Worm (Caenorhabditis elegans): Measurements from ENCODE around the gene bus-4.

bus-4 gene

DNA sequence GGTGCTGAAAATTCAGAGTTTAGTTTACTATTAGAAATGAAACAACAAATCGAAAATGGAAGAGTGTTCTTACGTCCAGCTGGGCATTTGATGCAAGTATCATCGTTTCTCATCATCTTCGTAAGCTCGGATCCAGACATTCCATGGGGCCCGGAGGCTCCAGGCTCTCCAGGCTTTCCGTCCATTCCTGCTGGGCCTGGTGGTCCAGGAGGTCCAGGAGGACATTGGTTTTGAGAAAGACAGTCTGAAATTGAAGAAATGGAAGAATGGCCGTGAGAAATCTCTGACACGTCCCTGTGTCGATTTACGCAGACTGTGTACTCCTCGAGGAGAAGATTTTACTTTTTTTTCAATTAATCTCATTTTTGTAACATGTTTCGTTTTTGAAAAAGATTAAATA, 31.7 kb upstream of the bus-4 start:
- TF ChIP-seq gmeb-1 (tag; optimal IDR thresholded peaks at IDR 0.05) (no peak), elt-1 (tag; optimal IDR thresholded peaks at IDR 0.05) (no peak), nhr-129 (tag; optimal IDR thresholded peaks at IDR 0.05) (no peak), nhr-10 (tag; optimal IDR thresholded peaks at IDR 0.05) (no peak), unc-55 (GFP tag; optimal IDR thresholded peaks at IDR 0.05) (no peak), nhr-6 (tag; optimal IDR thresholded peaks at IDR 0.05) (no peak), nhr-12 (tag; optimal IDR thresholded peaks at IDR 0.05) (no peak), aly-2 (tag; optimal IDR thresholded peaks at IDR 0.05) (no peak), peb-1 (tag; optimal IDR thresholded peaks at IDR 0.05) (no peak), alr-1 (tag; optimal IDR thresholded peaks at IDR 0.05) (no peak), nhr-23 (tag; optimal IDR thresholded peaks at IDR 0.05) (no peak), nhr-21 (tag; optimal IDR thresholded peaks at IDR 0.05) (no peak), ztf-4 (tag; optimal IDR thresholded peaks at IDR 0.05) (no peak)

DNA sequence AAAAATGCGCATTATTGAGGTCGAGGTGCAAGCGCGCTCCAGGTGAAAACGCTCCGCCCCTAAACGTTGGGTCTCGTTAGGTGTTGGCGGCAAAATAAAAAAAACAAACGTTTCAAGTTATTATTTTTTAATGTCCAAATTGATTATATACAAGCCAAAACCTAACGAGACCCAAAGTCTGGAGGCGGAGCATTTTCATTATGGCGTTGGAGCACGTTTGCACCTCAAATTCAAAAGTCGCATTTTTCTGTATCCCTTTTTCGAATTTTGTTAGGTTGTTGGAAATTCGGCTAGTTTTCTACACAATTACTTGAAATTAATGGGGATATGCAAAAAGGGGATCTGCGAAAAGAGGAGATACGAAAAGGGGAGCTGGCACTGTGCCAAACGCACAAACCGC, 30.2 kb upstream of the bus-4 start, which contains the start of gene col-111:
Gene col-111, minus strand, starts transcription at position 101 of the 400 bp plus-strand sequence.
- TF ChIP-seq mab-5 (tag; optimal IDR thresholded peaks at IDR 0.05) (no peak), ztf-1 (GFP tag; conservative IDR thresholded peaks at IDR 0.05) (no peak), dmd-4 (tag; optimal IDR thresholded peaks at IDR 0.05) (no peak)

DNA sequence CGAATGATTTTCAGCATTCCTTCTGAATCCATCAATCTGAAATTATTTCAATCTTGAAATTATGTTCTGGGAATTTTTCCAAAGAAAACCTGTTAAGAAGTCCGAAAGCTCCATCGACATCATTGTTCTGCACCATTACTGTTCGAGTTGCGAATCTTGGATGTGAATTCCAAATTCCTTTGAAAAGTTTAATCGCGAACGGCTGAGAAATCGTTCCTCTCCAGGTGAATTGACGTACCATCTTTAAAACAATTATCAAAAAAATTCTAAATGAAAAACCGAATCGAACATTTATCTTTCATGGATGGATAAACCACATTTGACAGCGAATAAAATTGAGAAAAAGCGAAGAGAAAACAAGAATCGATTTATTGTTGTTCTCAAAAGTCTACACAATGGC, 28.8 kb upstream of the bus-4 start, which contains the start of gene mrps-21:
Gene mrps-21, minus strand, starts transcription at position 241 of the 400 bp plus-strand sequence.
- peak; percentile 5 for TF ChIP-seq ama-1 (optimal IDR thresholded peaks at IDR 0.05)
- no peak for TF ChIP-seq ZK546.5 (tag; optimal IDR thresholded peaks at IDR 0.05)
- no peak for TF ChIP-seq C34F6.9 (tag; optimal IDR thresholded peaks at IDR 0.05)
- no peak for TF ChIP-seq sem-4 (tag; optimal IDR thresholded peaks at IDR 0.05)

DNA sequence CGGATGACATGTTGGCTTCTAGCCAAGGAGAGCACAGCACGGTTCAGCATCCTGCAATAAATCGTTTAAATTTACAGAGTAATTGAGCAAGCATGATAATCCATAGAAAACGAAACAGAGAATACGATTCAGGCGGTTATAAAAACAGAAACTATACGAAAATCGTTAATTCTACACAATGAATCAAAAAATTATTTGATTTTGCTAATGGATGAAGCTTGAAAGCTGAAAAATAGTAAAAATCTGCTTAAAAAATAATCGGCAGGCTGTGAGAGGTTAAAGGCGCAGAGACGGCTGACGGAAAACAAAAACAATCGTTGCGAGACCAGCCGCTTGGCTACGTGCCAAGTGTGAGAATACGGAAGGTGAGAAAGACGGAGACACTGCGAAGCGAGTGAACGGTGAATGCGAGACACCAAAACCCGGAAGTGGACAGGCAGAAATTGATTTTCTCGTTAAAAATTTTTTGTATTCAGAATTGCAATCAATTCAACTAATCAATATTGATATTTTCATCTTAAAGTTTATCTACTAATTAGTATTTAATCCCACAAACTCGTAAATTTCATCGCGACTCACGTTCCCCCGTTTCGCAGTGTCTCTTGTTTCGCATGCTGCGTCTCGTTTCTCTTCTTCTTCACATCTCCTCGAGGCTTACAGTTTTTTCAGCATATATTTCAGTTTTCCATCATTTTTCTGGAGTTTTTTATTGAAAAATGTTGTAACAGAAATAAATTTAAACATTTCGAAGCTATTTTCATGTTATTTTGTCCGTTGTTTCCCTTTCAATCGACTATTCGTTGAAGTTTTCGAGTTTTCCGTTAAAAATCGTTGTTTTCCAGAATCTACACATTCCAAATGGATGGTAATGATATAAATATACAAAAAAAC, 27.7 kb upstream of the bus-4 start, which contains the start of the genes F29B9.11 and jmjd-1.2:
Gene F29B9.11, minus strand, starts transcription at position 51 of the 891 bp plus-strand sequence.
Gene jmjd-1.2, plus strand, starts transcription at position 841 of the 891 bp plus-strand sequence.
- TF ChIP-seq lsy-2 (tag; optimal IDR thresholded peaks at IDR 0.05) (peak; percentile 87 to 95), sma-9 (GFP tag; optimal IDR thresholded peaks at IDR 0.05) (peak; percentile 88), sma-9 (tag; optimal IDR thresholded peaks at IDR 0.05) (no peak), nhr-21 (tag; optimal IDR thresholded peaks at IDR 0.05) (peak; percentile 89), unc-55 (GFP tag; optimal IDR thresholded peaks at IDR 0.05) (peak; percentile 89), C34F6.9 (tag; optimal IDR thresholded peaks at IDR 0.05) (peak; percentile 97), ceh-82 (tag; optimal IDR thresholded peaks at IDR 0.05) (no peak), snpc-4 (tag; optimal IDR thresholded peaks at IDR 0.05) (peak; percentile 78), lin-39 (tag; optimal IDR thresholded peaks at IDR 0.05) (no peak), gmeb-1 (tag; optimal IDR thresholded peaks at IDR 0.05) (peak; percentile 79), unc-62 (GFP tag; optimal IDR thresholded peaks at IDR 0.05) (peak; percentile 10), mab-5 (tag; optimal IDR thresholded peaks at IDR 0.05) (peak; percentile 82), nhr-12 (tag; optimal IDR thresholded peaks at IDR 0.05) (no peak), nhr-6 (tag; optimal IDR thresholded peaks at IDR 0.05) (peak; percentile 55), F13H6.1 (tag; optimal IDR thresholded peaks at IDR 0.05) (peak; percentile 92), egl-27 (tag; optimal IDR thresholded peaks at IDR 0.05) (peak; percentile 78), fos-1 (tag; optimal IDR thresholded peaks at IDR 0.05) (peak; percentile 72), blmp-1 (tag; optimal IDR thresholded peaks at IDR 0.05; ENCODE audit: insufficient read depth) (peak; percentile 75), nhr-129 (tag; optimal IDR thresholded peaks at IDR 0.05) (peak; percentile 84), ZK546.5 (tag; optimal IDR thresholded peaks at IDR 0.05) (peak; percentile 72), nhr-237 (tag; optimal IDR thresholded peaks at IDR 0.05) (peak; percentile 73), ama-1 (optimal IDR thresholded peaks at IDR 0.05) (no peak), sma-3 (GFP tag; optimal IDR thresholded peaks at IDR 0.05) (peak; percentile 98), nhr-23 (tag; optimal IDR thresholded peaks at IDR 0.05) (no peak), zag-1 (tag; optimal IDR thresholded peaks at IDR 0.05) (peak; percentile 68), aly-2 (tag; optimal IDR thresholded peaks at IDR 0.05) (no peak), dmd-4 (tag; optimal IDR thresholded peaks at IDR 0.05) (no peak), skn-1 (tag; optimal IDR thresholded peaks at IDR 0.05) (no peak), lin-13 (GFP tag; optimal IDR thresholded peaks at IDR 0.05) (peak; percentile 93), mdl-1 (tag; optimal IDR thresholded peaks at IDR 0.05) (peak in 1 of 2 experiments; percentile 51), ztf-4 (tag; optimal IDR thresholded peaks at IDR 0.05) (peak; percentile 76), alr-1 (tag; optimal IDR thresholded peaks at IDR 0.05) (no peak), elt-3 (tag; optimal IDR thresholded peaks at IDR 0.05) (no peak), nhr-10 (tag; optimal IDR thresholded peaks at IDR 0.05) (peak; percentile 30), ztf-11 (tag; optimal IDR thresholded peaks at IDR 0.05) (no peak), ztf-1 (GFP tag; conservative IDR thresholded peaks at IDR 0.05) (no peak), sem-4 (tag; optimal IDR thresholded peaks at IDR 0.05) (peak; percentile 93), nhr-77 (tag; optimal IDR thresholded peaks at IDR 0.05) (peak; percentile 39), unc-39 (tag; optimal IDR thresholded peaks at IDR 0.05) (no peak), peb-1 (tag; optimal IDR thresholded peaks at IDR 0.05) (no peak), elt-1 (tag; optimal IDR thresholded peaks at IDR 0.05) (no peak), nhr-25 (tag; optimal IDR thresholded peaks at IDR 0.05) (peak; percentile 88), mbf-1 (tag; optimal IDR thresholded peaks at IDR 0.05) (peak; percentile 2)
